Fruit fly (Drosophila melanogaster) whole organism, pupa: Measurements from ENCODE around the gene CG31286.

Source experiments
- CG10348 ChIP-seq: fragments of 200-800 bp; sonication (Bioruptor generic); IDR thresholded peaks from 2 replicates; pipeline ENCODE4 v1.3.6; 2022; ENCODE audit warnings: missing biosample characterization, missing genetic modification characterization
- CG12605 ChIP-seq: fragments of 200-800 bp; sonication (Bioruptor generic); IDR thresholded peaks from 2 replicates; pipeline ENCODE4 v1.3.6; 2022; ENCODE audit warnings: missing biosample characterization, missing genetic modification characterization
- CG13204 ChIP-seq: fragments of 200-800 bp; sonication (Bioruptor generic); optimal IDR thresholded peaks from 2 replicates; lab custom pipeline; 2018; ENCODE audit warnings: missing biosample characterization, mild to moderate bottlenecking, missing genetic modification characterization, moderate library complexity
- CG14655 ChIP-seq: fragments of 200-800 bp; sonication (Bioruptor generic); optimal IDR thresholded peaks from 3 replicates; lab custom pipeline; 2017; ENCODE audit warnings: mild to moderate bottlenecking, missing biosample characterization, missing genetic modification reagents, missing genetic modification characterization
- CG15710 ChIP-seq: fragments of 200-800 bp; sonication (Bioruptor generic); optimal IDR thresholded peaks from 2 replicates; lab custom pipeline; 2018; ENCODE audit warnings: missing biosample characterization, mild to moderate bottlenecking, missing genetic modification characterization, moderate library complexity
- CG17806 ChIP-seq: fragments of 200-800 bp; sonication (Bioruptor generic); optimal IDR thresholded peaks from 2 replicates; lab custom pipeline; 2018; ENCODE audit warnings: missing biosample characterization, mild to moderate bottlenecking, missing genetic modification characterization, moderate library complexity
- CG32121 ChIP-seq: fragments of 200-800 bp; sonication (Bioruptor generic); IDR thresholded peaks from 2 replicates; pipeline ENCODE4 v1.3.6; 2022; ENCODE audit warnings: missing biosample characterization, missing genetic modification characterization
- CG34367 ChIP-seq: fragments of 200-800 bp; sonication (Bioruptor generic); optimal IDR thresholded peaks from 2 replicates; lab custom pipeline; 2018; ENCODE audit warnings: missing biosample characterization, mild to moderate bottlenecking, missing genetic modification characterization
- CG4496 ChIP-seq: fragments of 200-800 bp; sonication (Bioruptor generic); IDR thresholded peaks from 3 replicates; pipeline ENCODE4 v1.3.6; 2022; ENCODE audit warnings: missing biosample characterization, missing genetic modification characterization
- CG8159 ChIP-seq: fragments of 200-800 bp; sonication (Bioruptor generic); optimal IDR thresholded peaks from 3 replicates; lab custom pipeline; 2018; ENCODE audit warnings: missing biosample characterization, mild to moderate bottlenecking, missing genetic modification characterization, moderate library complexity
- CG8301 ChIP-seq: fragments of 200-800 bp; sonication (Bioruptor generic); optimal IDR thresholded peaks from 2 replicates; lab custom pipeline; 2018; ENCODE audit warnings: missing biosample characterization, mild to moderate bottlenecking, missing genetic modification characterization
- CG9948 ChIP-seq: fragments of 200-800 bp; sonication (Bioruptor generic); optimal IDR thresholded peaks from 2 replicates; lab custom pipeline; 2018; ENCODE audit warnings: missing biosample characterization, mild to moderate bottlenecking, missing genetic modification characterization, moderate library complexity
- D1 ChIP-seq: fragments of 200-800 bp; sonication (Bioruptor generic); optimal IDR thresholded peaks from 2 replicates; lab custom pipeline; 2018; ENCODE audit warnings: missing biosample characterization, mild to moderate bottlenecking, missing genetic modification characterization, moderate library complexity
- EcR ChIP-seq: fragments of 200-800 bp; sonication (Bioruptor generic); optimal IDR thresholded peaks from 3 replicates; lab custom pipeline; 2019; ENCODE audit warnings: missing biosample characterization, missing genetic modification characterization, mild to moderate bottlenecking, moderate library complexity, missing genetic modification reagents
- Ets98B ChIP-seq: fragments of 200-800 bp; sonication (Bioruptor generic); IDR thresholded peaks from 2 replicates; pipeline ENCODE4 v1.3.6; 2022; ENCODE audit warnings: missing biosample characterization, missing genetic modification characterization
- Pif1A ChIP-seq: fragments of 200-800 bp; sonication (Bioruptor generic); optimal IDR thresholded peaks from 3 replicates; lab custom pipeline; 2016; ENCODE audit warnings: missing biosample characterization, missing genetic modification characterization
- Pif1B ChIP-seq: fragments of 200-800 bp; sonication (Bioruptor generic); optimal IDR thresholded peaks from 3 replicates; lab custom pipeline; 2016; ENCODE audit warnings: missing biosample characterization, missing genetic modification characterization
- Snoo ChIP-seq: fragments of 200-800 bp; sonication (Bioruptor generic); optimal IDR thresholded peaks from 3 replicates; lab custom pipeline; 2017; ENCODE audit warnings: missing biosample characterization, mild to moderate bottlenecking, missing genetic modification characterization, inconsistent platforms
- fd96Ca ChIP-seq: fragments of 200-800 bp; sonication (Bioruptor generic); IDR thresholded peaks from 3 replicates; pipeline ENCODE4 v1.3.6; 2022; ENCODE audit warnings: missing biosample characterization, missing genetic modification characterization
- gl ChIP-seq: fragments of 200-800 bp; sonication (Bioruptor generic); optimal IDR thresholded peaks from 2 replicates; lab custom pipeline; 2018; ENCODE audit warnings: missing biosample characterization, mild to moderate bottlenecking, missing genetic modification characterization
- rn ChIP-seq: fragments of 200-800 bp; sonication (Bioruptor generic); IDR thresholded peaks from 2 replicates; pipeline ENCODE4 v1.3.6; 2022; ENCODE audit warnings: missing biosample characterization, missing genetic modification characterization

CG31286 gene

DNA sequence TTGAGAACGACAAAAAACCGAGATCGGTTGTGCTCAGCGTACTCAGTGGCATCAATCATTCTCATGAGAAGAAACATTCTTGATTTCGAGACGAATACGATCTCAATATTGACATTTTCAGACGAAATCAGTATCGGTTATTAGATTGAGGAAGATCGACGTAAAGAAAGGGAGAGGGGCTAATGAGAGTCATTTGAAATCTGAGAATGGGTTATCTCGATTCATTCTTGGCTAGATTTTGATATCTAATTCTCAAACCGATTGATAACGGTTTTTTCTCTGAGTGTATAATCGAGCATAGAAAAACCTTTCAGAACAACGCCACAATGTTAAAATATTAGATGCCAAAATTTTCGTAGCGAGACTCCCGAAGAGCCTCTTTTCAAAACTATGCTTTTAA lies at the start of gene CG31286:
CG31286 (plus strand) TSS at position 301 of the 400 bp plus-strand sequence.
- TF ChIP-seq CG34367 (tag; lab: Kevin White, UChicago): no peak
- TF ChIP-seq Pif1A (GFP tag; lab: Kevin White, UChicago): no peak
- no peak for TF ChIP-seq Snoo (tag; lab: Kevin White, UChicago)
- no peak for TF ChIP-seq fd96Ca

DNA sequence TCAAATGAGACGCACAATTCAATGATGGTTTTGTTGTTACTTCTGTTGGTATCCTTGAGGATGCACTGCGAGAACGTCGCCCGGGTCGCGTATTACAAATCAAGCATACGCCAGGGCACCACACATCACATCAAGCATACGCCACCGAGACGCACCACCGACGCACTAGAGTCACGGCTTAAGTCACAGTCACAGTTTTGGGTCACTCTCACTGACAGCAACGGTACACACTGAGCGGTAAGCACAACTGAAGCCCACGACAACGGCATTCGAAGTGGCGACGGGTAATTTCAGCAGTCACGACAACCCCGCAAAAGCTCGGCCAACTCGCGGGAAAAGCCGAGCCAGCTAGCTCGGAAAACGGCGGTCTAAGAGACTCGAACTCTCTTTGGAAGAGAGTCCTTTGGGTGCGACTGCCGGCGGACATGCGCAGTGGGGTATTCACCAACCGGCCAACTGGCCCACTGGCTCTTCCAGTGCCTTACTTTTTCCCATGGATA lies 47.9 kb upstream of the CG31286 start, which contains the start of gene dpr11:
dpr11 (minus strand) TSS at position 263 of the 500 bp plus-strand sequence.
- TF ChIP-seq fd96Ca (no peak), rn (GFP tag; lab: Robert Waterston, UW) (no peak), CG9948 (tag; lab: Kevin White, UChicago) (no peak), CG13204 (no peak), CG12605 (no peak), Snoo (tag; lab: Kevin White, UChicago) (no peak), CG14655 (GFP tag; lab: Kevin White, UChicago) (no peak), CG10348 (GFP tag; lab: Robert Waterston, UW) (no peak), CG8301 (tag; lab: Kevin White, UChicago) (no peak), CG34367 (tag; lab: Kevin White, UChicago) (no peak), CG32121 (GFP tag; lab: Robert Waterston, UW) (no peak), Ets98B (GFP tag; lab: Robert Waterston, UW) (no peak), CG15710 (tag; lab: Kevin White, UChicago) (no peak), Pif1A (GFP tag; lab: Kevin White, UChicago) (no peak), gl (tag; lab: Kevin White, UChicago) (no peak), CG17806 (tag; lab: Kevin White, UChicago) (no peak), CG4496 (GFP tag; lab: Robert Waterston, UW) (no peak)

DNA sequence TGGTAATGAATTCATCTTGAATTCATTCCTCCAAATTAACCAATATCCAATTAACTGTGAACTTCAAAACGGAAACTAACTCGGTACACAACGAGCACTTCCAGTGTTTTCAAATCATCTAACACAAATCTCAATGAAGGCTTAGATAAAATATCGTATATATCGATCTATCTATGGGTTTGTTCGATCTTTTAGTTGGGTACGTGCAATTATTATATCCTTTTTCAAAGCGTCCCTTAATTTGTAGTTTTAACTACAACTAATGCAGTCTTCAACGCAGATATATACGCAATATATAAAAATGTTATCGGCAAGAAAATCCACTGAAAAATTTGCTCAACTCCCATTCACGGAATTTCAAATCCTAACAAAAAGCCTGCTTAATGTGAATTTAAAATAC lies 43.1 kb upstream of the CG31286 start, which contains the start of gene CG1138:
CG1138 (minus strand) TSS at position 101 of the 400 bp plus-strand sequence.
- TF ChIP-seq Pif1B (GFP tag; lab: Kevin White, UChicago): no peak
- no peak for TF ChIP-seq CG14655 (GFP tag; lab: Kevin White, UChicago)
- TF ChIP-seq rn (GFP tag; lab: Robert Waterston, UW): no peak
- TF ChIP-seq D1: no peak
- TF ChIP-seq Ets98B (GFP tag; lab: Robert Waterston, UW): no peak
- TF ChIP-seq fd96Ca: no peak
- no peak for TF ChIP-seq CG17806 (tag; lab: Kevin White, UChicago)
- no peak for TF ChIP-seq CG34367 (tag; lab: Kevin White, UChicago)
- no peak for TF ChIP-seq EcR (GFP tag; lab: Kevin White, UChicago)
- no peak for TF ChIP-seq CG13204
- TF ChIP-seq Snoo (tag; lab: Kevin White, UChicago): no peak
- TF ChIP-seq CG32121 (GFP tag; lab: Robert Waterston, UW): no peak
- no peak for TF ChIP-seq CG4496 (GFP tag; lab: Robert Waterston, UW)
- TF ChIP-seq CG8159 (tag; lab: Kevin White, UChicago): no peak
- TF ChIP-seq Pif1A (GFP tag; lab: Kevin White, UChicago): no peak
- no peak for TF ChIP-seq CG15710 (tag; lab: Kevin White, UChicago)
- no peak for TF ChIP-seq CG8301 (tag; lab: Kevin White, UChicago)
- TF ChIP-seq CG9948 (tag; lab: Kevin White, UChicago): no peak

DNA sequence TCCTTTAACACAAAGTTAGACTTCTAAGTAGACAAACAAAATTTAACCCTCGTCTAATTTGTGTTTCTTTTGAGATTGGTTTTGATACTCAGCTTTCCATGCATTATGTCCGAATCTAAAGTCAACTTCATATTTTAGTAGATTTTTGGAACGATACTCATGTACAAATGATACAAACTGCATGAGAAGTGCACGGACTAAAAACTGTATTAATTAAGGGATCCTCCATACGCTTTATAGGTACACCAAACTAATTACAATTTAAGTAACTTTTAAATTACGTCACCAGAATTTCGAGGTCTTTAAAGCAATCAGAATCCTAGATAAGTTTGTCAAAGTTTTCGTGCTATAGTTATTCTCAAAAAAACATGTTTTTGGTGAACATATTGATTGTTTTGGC lies 40.1 kb upstream of the CG31286 start, which contains the start of gene CG31482:
CG31482 (plus strand) TSS at position 301 of the 400 bp plus-strand sequence.
- TF ChIP-seq CG32121 (GFP tag; lab: Robert Waterston, UW): no peak
- TF ChIP-seq D1: no peak
- TF ChIP-seq CG14655 (GFP tag; lab: Kevin White, UChicago): no peak

DNA sequence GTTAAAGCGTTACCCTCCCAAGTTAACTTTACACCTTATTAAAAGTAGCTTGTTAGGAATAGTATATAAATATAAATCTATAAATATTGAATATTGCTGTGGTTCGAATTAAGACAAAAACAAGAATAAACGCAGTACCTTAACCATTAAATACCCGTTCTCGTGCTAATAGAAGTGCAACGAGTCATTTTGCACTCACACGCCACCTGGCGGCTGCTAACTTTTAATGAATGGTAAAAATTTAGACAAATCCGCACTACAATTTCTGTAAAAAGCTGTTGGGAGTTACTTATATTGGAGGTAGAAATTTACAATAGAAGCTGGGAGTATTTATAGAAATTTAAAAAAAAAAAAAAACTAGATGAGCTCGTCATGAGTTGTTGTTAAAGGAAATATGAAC lies 35.9 kb upstream of the CG31286 start:
- no peak for TF ChIP-seq CG8301 (tag; lab: Kevin White, UChicago)
- no peak for TF ChIP-seq D1
- no peak for TF ChIP-seq CG17806 (tag; lab: Kevin White, UChicago)
- no peak for TF ChIP-seq CG9948 (tag; lab: Kevin White, UChicago)
- TF ChIP-seq Pif1A (GFP tag; lab: Kevin White, UChicago): no peak
- TF ChIP-seq fd96Ca: no peak
- no peak for TF ChIP-seq CG14655 (GFP tag; lab: Kevin White, UChicago)
- no peak for TF ChIP-seq EcR (GFP tag; lab: Kevin White, UChicago)
- no peak for TF ChIP-seq Ets98B (GFP tag; lab: Robert Waterston, UW)
- TF ChIP-seq CG12605: no peak
- no peak for TF ChIP-seq Snoo (tag; lab: Kevin White, UChicago)
- no peak for TF ChIP-seq CG13204
- TF ChIP-seq CG32121 (GFP tag; lab: Robert Waterston, UW): no peak
- TF ChIP-seq CG15710 (tag; lab: Kevin White, UChicago): no peak
- no peak for TF ChIP-seq CG4496 (GFP tag; lab: Robert Waterston, UW)

DNA sequence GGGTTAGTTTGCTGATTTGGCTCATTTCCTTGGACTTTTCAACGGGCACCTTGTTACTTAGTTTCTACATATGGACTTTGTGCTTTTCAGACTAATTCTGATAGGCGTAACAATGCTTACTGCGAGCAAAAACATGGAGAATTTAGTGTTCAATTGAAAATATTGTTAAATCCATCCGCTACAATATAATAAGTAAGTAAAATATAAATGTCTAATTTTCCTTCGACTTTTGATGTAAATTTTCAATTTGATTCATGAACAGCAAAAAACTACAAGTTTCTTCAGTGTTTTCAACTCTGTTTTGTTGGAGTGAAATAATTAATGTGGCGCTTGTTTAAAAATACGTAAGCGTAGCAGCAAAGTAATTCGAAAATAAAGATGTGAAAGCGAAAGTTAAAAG lies 32.2 kb upstream of the CG31286 start, which contains the start of gene glob2:
glob2 (minus strand) TSS at position 101 of the 400 bp plus-strand sequence.
- TF ChIP-seq EcR (GFP tag; lab: Kevin White, UChicago) (no peak), CG4496 (GFP tag; lab: Robert Waterston, UW) (no peak), fd96Ca (no peak), CG14655 (GFP tag; lab: Kevin White, UChicago) (no peak), CG17806 (tag; lab: Kevin White, UChicago) (no peak), gl (tag; lab: Kevin White, UChicago) (no peak), rn (GFP tag; lab: Robert Waterston, UW) (no peak)
- TF ChIP-seq, all 21 proteins: peak for 0
